Fruit fly (Drosophila melanogaster): ENCODE measurements around the gene bbx.

The bbx gene

dm6 chrX:21345036-21345500 lies 17.8 kb upstream of the bbx start, which contains the start of gene dod (continued):
- no peak for TF ChIP-seq CG8359 (GFP tag; optimal IDR thresholded peaks at IDR 0.05; ENCODE audit: borderline replicate concordance)
- TF ChIP-seq Hr3 (GFP tag; optimal IDR thresholded peaks at IDR 0.05), result peak; percentile 44
- TF ChIP-seq tx (GFP tag; optimal IDR thresholded peaks at IDR 0.05), result no peak
- no peak for TF ChIP-seq CG8281 (tag; optimal IDR thresholded peaks at IDR 0.05)
- TF ChIP-seq vnd (GFP tag; IDR thresholded peaks at IDR 0.05; ENCODE audit: partially characterized antibody), result peak; percentile 54; the same call in 2 of the 3 replicates
- peak; percentile 20 for TF ChIP-seq CG8388 (GFP tag; optimal IDR thresholded peaks at IDR 0.05)
- TF ChIP-seq CG6854 (GFP tag; optimal IDR thresholded peaks at IDR 0.05), result peak; percentile 33
- TF ChIP-seq CG3163 (GFP tag; optimal IDR thresholded peaks at IDR 0.05), result no peak
- TF ChIP-seq Ptx1 (GFP tag; IDR thresholded peaks at IDR 0.05), result peak; percentile 61
- TF ChIP-seq Ets97D (GFP tag; optimal IDR thresholded peaks at IDR 0.05), result peak; percentile 65
- TF ChIP-seq her (GFP tag; optimal IDR thresholded peaks at IDR 0.05), result peak; percentile 43
- TF ChIP-seq HLHmδ (GFP tag; optimal IDR thresholded peaks at IDR 0.05), result peak; percentile 94
- TF ChIP-seq zf30C (GFP tag; optimal IDR thresholded peaks at IDR 0.05), result no peak
- TF ChIP-seq CG31365 (tag; optimal IDR thresholded peaks at IDR 0.05), result no peak
- peak; percentile 17; the same call in 1 of the 2 replicates for TF ChIP-seq ttk (GFP tag; IDR thresholded peaks at IDR 0.05)
- no peak for TF ChIP-seq klu (GFP tag; IDR thresholded peaks at IDR 0.05)
- peak; percentile 57 for TF ChIP-seq trem (tag; optimal IDR thresholded peaks at IDR 0.05)
- no peak for TF ChIP-seq salm (tag; optimal IDR thresholded peaks at IDR 0.05)
- TF ChIP-seq CG8290 (GFP tag; optimal IDR thresholded peaks at IDR 0.05), result no peak
- peak in 1 of 2 experiments; percentile 91 for TF ChIP-seq CG8290 (tag; optimal IDR thresholded peaks at IDR 0.05)
- TF ChIP-seq fd96Cb (tag; optimal IDR thresholded peaks at IDR 0.05), result no peak
- peak; percentile 55 for TF ChIP-seq CG18599 (GFP tag; optimal IDR thresholded peaks at IDR 0.05)
- peak; percentile 26 for TF ChIP-seq nom (GFP tag; optimal IDR thresholded peaks at IDR 0.05)
- no peak for TF ChIP-seq br (optimal IDR thresholded peaks at IDR 0.05)
- TF ChIP-seq lola (GFP tag; optimal IDR thresholded peaks at IDR 0.05), result peak in 1 of 3 experiments; percentile 30
- TF ChIP-seq Ets65A (GFP tag), result peak; percentile 90
- no peak for TF ChIP-seq CG11398 (GFP tag; optimal IDR thresholded peaks at IDR 0.05)
- peak; percentile 91 for TF ChIP-seq CG9797 (GFP tag; optimal IDR thresholded peaks at IDR 0.05)
- TF ChIP-seq Ravus (GFP tag; IDR thresholded peaks at IDR 0.05), result no peak
- TF ChIP-seq CG17361 (GFP tag; IDR thresholded peaks at IDR 0.05), result peak; percentile 38; the same call in 2 of the 3 replicates
- TF ChIP-seq crol (GFP tag; IDR thresholded peaks at IDR 0.05), result no peak
- TF ChIP-seq CG17385 (GFP tag; optimal IDR thresholded peaks at IDR 0.05), result peak; percentile 54
- TF ChIP-seq fd3F (GFP tag; optimal IDR thresholded peaks at IDR 0.05), result no peak
- TF ChIP-seq fd102C (GFP tag; optimal IDR thresholded peaks at IDR 0.05), result no peak
- TF ChIP-seq grn (GFP tag; optimal IDR thresholded peaks at IDR 0.05), result no peak
- TF ChIP-seq sisA (GFP tag; IDR thresholded peaks at IDR 0.05), result peak; percentile 30; the same call in 1 of the 2 replicates
- TF ChIP-seq lab (GFP tag; optimal IDR thresholded peaks at IDR 0.05), result no peak
- TF ChIP-seq Bdp1 (GFP tag; optimal IDR thresholded peaks at IDR 0.05), result peak; percentile 44
- no peak for TF ChIP-seq CG10565 (GFP tag; optimal IDR thresholded peaks at IDR 0.05)
- TF ChIP-seq CG13424 (tag; optimal IDR thresholded peaks at IDR 0.05), result peak; percentile 43
- peak; percentile 51; the same call in 2 of the 3 replicates for TF ChIP-seq Doc3 (GFP tag; IDR thresholded peaks at IDR 0.05; ENCODE audit: partially characterized antibody)
- TF ChIP-seq Hand (GFP tag; optimal IDR thresholded peaks at IDR 0.05), result no peak
- TF ChIP-seq Nf-YB (GFP tag; optimal IDR thresholded peaks at IDR 0.05), result peak; percentile 37
- TF ChIP-seq E2f2 (GFP tag; IDR thresholded peaks at IDR 0.05), result peak; percentile 54
- peak; percentile 55 for TF ChIP-seq gro (GFP tag; optimal IDR thresholded peaks at IDR 0.05)
- TF ChIP-seq YL-1 (GFP tag; optimal IDR thresholded peaks at IDR 0.05), result peak; percentile 82
- no peak for TF ChIP-seq tio (GFP tag; optimal IDR thresholded peaks at IDR 0.05)
- peak; percentile 99 for TF ChIP-seq pzg (GFP tag; optimal IDR thresholded peaks at IDR 0.05)
- peak; percentile 62; the same call in 2 of the 3 replicates for TF ChIP-seq CG14860 (GFP tag; IDR thresholded peaks at IDR 0.05; ENCODE audit: partially characterized antibody)
- no peak for TF ChIP-seq so (GFP tag; IDR thresholded peaks at IDR 0.05)

Data from whole organism, embryonic.